Worm (Caenorhabditis elegans): ENCODE data around the gene Y43C5A.3.

ce11 chrIV:10241659-10242058, 32.2 kb upstream of the Y43C5A.3 start, which contains the start of gene lipl-7:
- TF ChIP-seq ref-1 (GFP tag; conservative IDR thresholded peaks at IDR 0.05) (no peak), med-1 (GFP tag; optimal IDR thresholded peaks at IDR 0.05; ENCODE audit: insufficient read depth) (no peak), ztf-29 (GFP tag; IDR thresholded peaks at IDR 0.05) (no peak), ztf-23 (GFP tag; IDR thresholded peaks at IDR 0.05) (no peak), flt-1 (GFP tag; IDR thresholded peaks at IDR 0.05) (no peak), T22C8.4 (GFP tag; IDR thresholded peaks at IDR 0.05) (no peak), tab-1 (GFP tag; IDR thresholded peaks at IDR 0.05) (no peak)

Data from whole organism, midembryonic.